Fruit fly (Drosophila melanogaster) S2 (cell line): ENCODE data around the gene koko.

Experiments
- CG8478 ChIP-seq: fragments of >200 bp; optimal IDR thresholded peaks from 2 replicates; lab custom pipeline; 2018
- CTCF ChIP-seq, 2 experiments: fragments of >200 bp; optimal IDR thresholded peaks; 2 replicates each; lab custom pipeline; 2018

- TF ChIP-seq CG8478 (lab: Kevin White, UChicago), result no peak
- no peak for TF ChIP-seq CTCF (optimal IDR thresholded peaks at IDR 0.05; lab: Kevin White, UChicago)
Measured at dm6 chr3R:18438181-18438826, 35.5 kb downstream of the koko start.
